Fruit fly (Drosophila melanogaster): ENCODE measurements around the gene sls.

Gene sls

DNA sequence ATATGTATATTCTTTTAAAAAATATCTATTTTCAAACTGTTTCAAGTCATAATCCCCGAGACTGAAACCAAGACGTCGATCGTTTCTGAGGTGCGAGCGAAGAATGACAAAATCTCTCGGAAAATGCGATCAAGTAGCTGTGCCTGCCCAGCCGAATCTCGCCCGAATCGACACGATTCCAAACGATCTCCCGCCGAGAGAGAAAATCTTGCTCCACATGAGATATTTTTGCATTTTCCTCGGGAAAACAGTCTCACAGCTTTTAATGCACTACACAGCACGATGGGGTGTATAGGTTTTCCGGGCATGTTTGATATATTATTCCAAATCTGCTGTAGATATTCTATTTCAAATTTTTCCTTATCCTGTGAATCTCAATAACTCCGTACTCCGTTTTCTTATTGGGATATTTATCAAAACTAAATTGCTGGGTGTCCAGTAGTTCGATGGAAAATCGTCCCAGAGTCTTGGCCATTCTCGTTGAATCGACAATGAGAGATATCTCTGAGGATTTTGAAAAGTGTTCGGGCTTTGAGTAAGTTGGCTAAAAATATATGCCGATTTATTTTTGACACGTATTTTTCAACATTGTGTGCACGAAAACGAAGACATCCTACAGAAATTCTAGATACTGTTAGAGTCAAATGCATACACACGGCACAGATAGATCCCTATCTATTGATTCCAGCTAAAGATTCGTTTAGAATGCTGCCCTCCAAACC lies at the start of gene sls (continued):
- TF ChIP-seq CG14860 (GFP tag; IDR thresholded peaks at IDR 0.05; ENCODE audit: partially characterized antibody) (no peak), sens (GFP tag) (peak; percentile 99), Pdp1 (GFP tag; optimal IDR thresholded peaks at IDR 0.05) (peak; percentile 82 to 84), scrt (GFP tag; optimal IDR thresholded peaks at IDR 0.05) (peak; percentile 71), btn (GFP tag; optimal IDR thresholded peaks at IDR 0.05) (peak; percentile 72), HLH54F (GFP tag; optimal IDR thresholded peaks at IDR 0.05) (peak; percentile 95), CG5245 (GFP tag; optimal IDR thresholded peaks at IDR 0.05) (peak; percentile 71), Max (GFP tag; optimal IDR thresholded peaks at IDR 0.05) (peak; percentile 21), crol (GFP tag; IDR thresholded peaks at IDR 0.05) (no peak), Med (GFP tag) (peak; percentile 99), CG4404 (GFP tag; IDR thresholded peaks at IDR 0.05) (peak; percentile 73), Hr39 (optimal IDR thresholded peaks at IDR 0.05) (no peak), CG7839 (tag; optimal IDR thresholded peaks at IDR 0.05) (peak; percentile 93), CG16863 (GFP tag; optimal IDR thresholded peaks at IDR 0.05) (peak; percentile 94), pzg (GFP tag; optimal IDR thresholded peaks at IDR 0.05) (no peak), stwl (tag; optimal IDR thresholded peaks at IDR 0.05) (no peak), Usf (GFP tag; optimal IDR thresholded peaks at IDR 0.05) (peak; percentile 85), h (optimal IDR thresholded peaks at IDR 0.05) (no peak), CG1792 (GFP tag; optimal IDR thresholded peaks at IDR 0.05) (peak; percentile 80), CG9215 (GFP tag; IDR thresholded peaks at IDR 0.05) (peak; percentile 89), CG10565 (GFP tag; optimal IDR thresholded peaks at IDR 0.05) (peak; percentile 36), Mad (GFP tag; optimal IDR thresholded peaks at IDR 0.05) (peak; percentile 89), ewg (GFP tag; optimal IDR thresholded peaks at IDR 0.05) (peak; percentile 82), CG4730 (GFP tag; IDR thresholded peaks at IDR 0.05) (peak; percentile 91), NFAT (GFP tag; IDR thresholded peaks at IDR 0.05) (peak; percentile 78), ac (GFP tag; optimal IDR thresholded peaks at IDR 0.05) (no peak), gce (GFP tag; IDR thresholded peaks at IDR 0.05) (peak; percentile 85), Adf1 (GFP tag; IDR thresholded peaks at IDR 0.05) (peak; percentile 55), CG6791 (GFP tag; IDR thresholded peaks at IDR 0.05; ENCODE audit: partially characterized antibody) (no peak), Ravus (GFP tag; IDR thresholded peaks at IDR 0.05) (peak; percentile 62), Abd-B (GFP tag; optimal IDR thresholded peaks at IDR 0.05) (peak; percentile 89), CG11456 (GFP tag; IDR thresholded peaks at IDR 0.05) (peak; percentile 87), Rfx (GFP tag; IDR thresholded peaks at IDR 0.05) (peak; percentile 94), Camta (GFP tag; optimal IDR thresholded peaks at IDR 0.05) (peak; percentile 71), ro (GFP tag; IDR thresholded peaks at IDR 0.05) (0 out of 2 replicates have a peak, but pooled peaks have one; percentile 19), Bdp1 (GFP tag; optimal IDR thresholded peaks at IDR 0.05) (peak; percentile 69), CG14441 (GFP tag; IDR thresholded peaks at IDR 0.05) (peak; percentile 93), Vsx1 (GFP tag; optimal IDR thresholded peaks at IDR 0.05) (peak; percentile 50), Bteb2 (GFP tag; optimal IDR thresholded peaks at IDR 0.05) (peak; percentile 90), vfl (GFP tag; optimal IDR thresholded peaks at IDR 0.05) (peak; percentile 74), crp (GFP tag; optimal IDR thresholded peaks at IDR 0.05) (peak in 1 of 2 experiments; percentile 45), CG14710 (tag; optimal IDR thresholded peaks at IDR 0.05) (peak; percentile 70), Taf1 (GFP tag; IDR thresholded peaks at IDR 0.05) (peak; percentile 82), wek (GFP tag; optimal IDR thresholded peaks at IDR 0.05) (peak; percentile 72), Stat92E (GFP tag; optimal IDR thresholded peaks at IDR 0.05) (peak in 1 of 3 experiments; percentile 75), CG4328 (GFP tag; optimal IDR thresholded peaks at IDR 0.05) (peak; percentile 57), dm (GFP tag; optimal IDR thresholded peaks at IDR 0.05) (peak; percentile 88), knrl (GFP tag; IDR thresholded peaks at IDR 0.05; ENCODE audit: partially characterized antibody) (no peak), aop (GFP tag; IDR thresholded peaks at IDR 0.05) (no peak), Nf-YC (tag; optimal IDR thresholded peaks at IDR 0.05) (peak; percentile 73)
